Fruit fly (Drosophila melanogaster): ENCODE results near the gene CG14238.

The CG14238 gene

DNA sequence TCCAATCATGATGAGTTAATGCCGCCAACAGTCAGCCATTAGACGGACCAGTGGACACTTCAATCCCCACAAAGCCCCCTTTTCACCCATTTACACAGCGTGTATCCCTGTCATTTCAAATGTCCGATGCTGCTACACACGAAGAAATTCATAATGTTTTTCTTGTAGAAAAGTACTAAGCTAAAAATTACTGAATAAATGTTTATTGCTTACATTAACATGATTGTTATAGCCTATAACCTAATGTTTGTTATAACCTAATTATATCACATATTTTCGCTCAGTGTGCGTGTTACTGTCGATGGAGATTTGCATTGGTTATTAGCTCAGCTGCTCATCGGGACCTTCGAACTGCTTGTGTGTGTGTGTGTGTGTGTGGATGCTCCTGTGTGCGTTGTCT lies 21.5 kb upstream of the CG14238 start (continued):
- no peak for TF ChIP-seq Rx (GFP tag; IDR thresholded peaks at IDR 0.05)
- TF ChIP-seq inv (GFP tag; IDR thresholded peaks at IDR 0.05; ENCODE audit: partially characterized antibody), result no peak
- TF ChIP-seq pzg (GFP tag; optimal IDR thresholded peaks at IDR 0.05), result no peak
- no peak for TF ChIP-seq CG4328 (GFP tag; optimal IDR thresholded peaks at IDR 0.05)
- peak; percentile 57; the same call in 1 of the 3 replicates for TF ChIP-seq CG11695 (GFP tag; IDR thresholded peaks at IDR 0.05)
- peak; percentile 42 to 53 for TF ChIP-seq dpn (GFP tag; optimal IDR thresholded peaks at IDR 0.05)
- TF ChIP-seq p53 (GFP tag; optimal IDR thresholded peaks at IDR 0.05), result no peak
- no peak for TF ChIP-seq CkIIα-i1 (GFP tag; IDR thresholded peaks at IDR 0.05)
- TF ChIP-seq ato (GFP tag; IDR thresholded peaks at IDR 0.05; ENCODE audit: partially characterized antibody), result no peak
- TF ChIP-seq CG9797 (GFP tag; optimal IDR thresholded peaks at IDR 0.05), result no peak
- peak; percentile 2 for TF ChIP-seq mam (GFP tag; optimal IDR thresholded peaks at IDR 0.05)
- no peak for TF ChIP-seq Spps (tag; optimal IDR thresholded peaks at IDR 0.05)
- TF ChIP-seq CG17802 (tag; optimal IDR thresholded peaks at IDR 0.05), result no peak
- peak; percentile 57 for TF ChIP-seq Oli (tag; optimal IDR thresholded peaks at IDR 0.05)
- no peak for TF ChIP-seq CG12299 (tag; optimal IDR thresholded peaks at IDR 0.05)
- peak in 1 of 2 experiments; percentile 62 for TF ChIP-seq bsh (GFP tag; optimal IDR thresholded peaks at IDR 0.05)
- TF ChIP-seq Chrac-16 (GFP tag; optimal IDR thresholded peaks at IDR 0.05), result no peak
- peak; percentile 38 for TF ChIP-seq ATbp (GFP tag; optimal IDR thresholded peaks at IDR 0.05)
- TF ChIP-seq CG34422 (GFP tag; IDR thresholded peaks at IDR 0.05), result peak; percentile 47; the same call in 1 of the 3 replicates
- no peak for TF ChIP-seq scrt (GFP tag; optimal IDR thresholded peaks at IDR 0.05)
- TF ChIP-seq slp2 (GFP tag; optimal IDR thresholded peaks at IDR 0.05), result peak; percentile 41
- TF ChIP-seq CG16779 (GFP tag; IDR thresholded peaks at IDR 0.05), result no peak
- TF ChIP-seq Kr (GFP tag; optimal IDR thresholded peaks at IDR 0.05), result no peak
- TF ChIP-seq CG10959 (GFP tag; IDR thresholded peaks at IDR 0.05), result 0 out of 2 replicates have a peak, but pooled peaks have one; percentile 20
- peak; percentile 40 for TF ChIP-seq CG12071 (GFP tag; optimal IDR thresholded peaks at IDR 0.05)
- TF ChIP-seq CoRest (tag; optimal IDR thresholded peaks at IDR 0.05), result peak; percentile 37
- TF ChIP-seq tup (GFP tag; optimal IDR thresholded peaks at IDR 0.05), result no peak
- no peak for TF ChIP-seq CG14965 (GFP tag; optimal IDR thresholded peaks at IDR 0.05; ENCODE audit: borderline replicate concordance)
- TF ChIP-seq HmgZ (tag; optimal IDR thresholded peaks at IDR 0.05), result no peak
- TF ChIP-seq zen2 (GFP tag; IDR thresholded peaks at IDR 0.05; ENCODE audit: partially characterized antibody), result no peak
- TF ChIP-seq CG30020 (tag; optimal IDR thresholded peaks at IDR 0.05), result no peak
- TF ChIP-seq ab (GFP tag; optimal IDR thresholded peaks at IDR 0.05), result no peak
- TF ChIP-seq dmrt11E (tag; optimal IDR thresholded peaks at IDR 0.05), result no peak
- peak; percentile 35 for TF ChIP-seq nmo (GFP tag; optimal IDR thresholded peaks at IDR 0.05)
- TF ChIP-seq gsb (GFP tag; IDR thresholded peaks at IDR 0.05), result no peak
- TF ChIP-seq CHES-1-like (GFP tag; optimal IDR thresholded peaks at IDR 0.05), result no peak
- TF ChIP-seq CG18262 (tag; optimal IDR thresholded peaks at IDR 0.05), result peak; percentile 39
- no peak for TF ChIP-seq YL-1 (GFP tag; optimal IDR thresholded peaks at IDR 0.05)
- no peak for TF ChIP-seq MTF-1 (GFP tag; optimal IDR thresholded peaks at IDR 0.05; ENCODE audit: borderline replicate concordance)
- no peak for TF ChIP-seq kni (GFP tag; optimal IDR thresholded peaks at IDR 0.05)
- TF ChIP-seq C15 (GFP tag; IDR thresholded peaks at IDR 0.05), result no peak
- TF ChIP-seq CG6854 (GFP tag; optimal IDR thresholded peaks at IDR 0.05), result no peak
- no peak for TF ChIP-seq pita (GFP tag; optimal IDR thresholded peaks at IDR 0.05)
- TF ChIP-seq odd (GFP tag; optimal IDR thresholded peaks at IDR 0.05), result no peak
- no peak for TF ChIP-seq chm (GFP tag; IDR thresholded peaks at IDR 0.05)
- peak; percentile 39; the same call in 1 of the 2 replicates for TF ChIP-seq CG1024 (GFP tag; IDR thresholded peaks at IDR 0.05)
- peak; percentile 40; the same call in 1 of the 2 replicates for TF ChIP-seq slbo (GFP tag; IDR thresholded peaks at IDR 0.05)
- TF ChIP-seq Nf-YB (GFP tag; optimal IDR thresholded peaks at IDR 0.05), result no peak
- no peak for TF ChIP-seq usp (GFP tag; optimal IDR thresholded peaks at IDR 0.05)
- peak in 1 of 2 experiments; percentile 68 for TF ChIP-seq Hr51 (GFP tag; optimal IDR thresholded peaks at IDR 0.05)

Data from whole organism, embryonic.